Worm (Caenorhabditis elegans) whole organism, L3 larva: Measurements from ENCODE around the gene srh-257.

Experiments used
- R02D3.7 ChIP-seq: fragments of 150-350 bp; optimal IDR thresholded peaks from 2 replicates; lab custom pipeline; 2014; ENCODE audit warnings: missing biosample characterization, missing genetic modification characterization
- ama-1 ChIP-seq: fragments of 150-350 bp; optimal IDR thresholded peaks from 2 replicates; lab custom pipeline; 2018
- egl-27 ChIP-seq: sonication (generic microtip); optimal IDR thresholded peaks from 4 replicates; lab custom pipeline; 2017; ENCODE audit warnings: missing biosample characterization, missing genetic modification reagents, missing genetic modification characterization
- elt-3 ChIP-seq, 3 experiments: fragments of 150-350 bp in 1 of 3; sonication (generic microtip) in 2 of 3; optimal IDR thresholded peaks; 2 replicates in 2 of 3; 4 replicates in 1 of 3; lab custom pipeline; 2014 to 2017; ENCODE audit warnings: missing biosample characterization in 3 of 3, missing genetic modification characterization in 3 of 3
- jun-1 ChIP-seq: fragments of 150-350 bp; optimal IDR thresholded peaks from 2 replicates; lab custom pipeline; 2014; ENCODE audit warnings: missing biosample characterization, missing genetic modification reagents, missing genetic modification characterization
- nhr-11 ChIP-seq: fragments of 150-350 bp; optimal IDR thresholded peaks from 2 replicates; lab custom pipeline; 2014; ENCODE audit warnings: missing biosample characterization, missing genetic modification characterization
- nhr-237 ChIP-seq: fragments of 150-350 bp; optimal IDR thresholded peaks from 2 replicates; lab custom pipeline; 2014; ENCODE audit warnings: missing biosample characterization, missing genetic modification characterization
- skn-1 ChIP-seq: fragments of 150-350 bp; optimal IDR thresholded peaks from 2 replicates; lab custom pipeline; 2014; ENCODE audit warnings: missing biosample characterization, missing genetic modification characterization

- TF ChIP-seq egl-27 (tag; lab: Kevin White, UChicago) (no peak), nhr-237 (tag; lab: Kevin White, UChicago) (no peak), skn-1 (tag; lab: Kevin White, UChicago) (no peak), elt-3 (tag; optimal IDR thresholded peaks at IDR 0.05; lab: Kevin White, UChicago) (no peak), nhr-11 (tag; lab: Kevin White, UChicago) (no peak), ama-1 (lab: Kevin White, UChicago) (no peak), R02D3.7 (tag; lab: Kevin White, UChicago) (no peak), jun-1 (tag; lab: Kevin White, UChicago) (no peak)
These were observed 5.6 kb downstream of the srh-257 start, which contains the start of gene srbc-63 for ce11 chrV:15412625-15413024.
